Worm (Caenorhabditis elegans) whole organism, midembryonic: Measurements from ENCODE around the gene C17C3.6.

ENCODE experiments used
- klf-2 ChIP-seq: fragments of 200-800 bp; sonication (Bioruptor generic); conservative IDR thresholded peaks from 2 replicates; pipeline ENCODE4 v1.3.6; 2022; ENCODE audit warnings: missing genetic modification reagents, missing genetic modification characterization, missing compliant biosample characterization
- med-1 ChIP-seq: sonication (generic microtip); optimal IDR thresholded peaks from 2 replicates; lab custom pipeline; 2017; ENCODE audit warnings: missing genetic modification characterization, mild to moderate bottlenecking, missing compliant biosample characterization, antibody characterized with exemption, missing genetic modification reagents; ENCODE audit not compliant: insufficient read depth
- tab-1 ChIP-seq: fragments of 200-800 bp; sonication (Bioruptor generic); IDR thresholded peaks from 2 replicates; pipeline ENCODE4 v1.3.6; 2022; ENCODE audit warnings: missing genetic modification characterization, missing compliant biosample characterization
- ztf-29 ChIP-seq: fragments of 200-800 bp; sonication (Bioruptor generic); IDR thresholded peaks from 2 replicates; pipeline ENCODE4 v1.3.6; 2022; ENCODE audit warnings: missing genetic modification reagents, missing genetic modification characterization, missing compliant biosample characterization

DNA sequence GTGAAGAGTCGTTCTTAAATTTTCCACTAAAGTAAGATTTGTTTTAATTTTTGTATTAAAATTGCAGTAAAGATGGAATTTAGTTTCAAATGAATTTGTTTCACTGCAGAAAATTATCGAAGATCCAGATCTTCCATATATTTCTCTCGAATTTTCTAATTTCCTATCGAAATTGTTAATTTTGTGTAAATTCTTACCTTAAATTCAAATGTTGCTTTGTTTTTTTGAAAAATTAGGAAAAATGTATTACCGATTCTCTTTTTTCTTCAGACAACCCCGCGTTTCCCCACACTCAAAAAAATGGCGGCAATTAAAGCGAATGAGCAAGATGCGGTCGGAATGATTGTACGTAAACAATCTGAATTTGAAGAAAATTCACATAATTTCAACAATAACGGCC, at the start of gene C17C3.6:
- no peak for TF ChIP-seq med-1 (GFP tag; lab: Kevin White, UChicago)
- TF ChIP-seq tab-1 (GFP tag; lab: Robert Waterston, UW) = no peak
- no peak for TF ChIP-seq klf-2 (GFP tag; lab: Robert Waterston, UW)
- no peak for TF ChIP-seq ztf-29 (GFP tag; lab: Robert Waterston, UW)
